Fruit fly (Drosophila melanogaster) whole organism, embryonic: Measurements from ENCODE around the gene CG32102.

Source experiments
- Asciz ChIP-seq: fragments of 200-800 bp; sonication (Bioruptor generic); optimal IDR thresholded peaks from 2 replicates; lab custom pipeline; 2017; ENCODE audit warnings: missing biosample characterization, mild to moderate bottlenecking, missing genetic modification characterization, missing genetic modification reagents
- CG10565 ChIP-seq: fragments of 200-800 bp; sonication (Bioruptor generic); optimal IDR thresholded peaks from 3 replicates; lab custom pipeline; 2016; ENCODE audit warnings: missing biosample characterization, mild to moderate bottlenecking, missing genetic modification characterization
- CG10979 ChIP-seq: fragments of 200-800 bp; sonication (Bioruptor generic); optimal IDR thresholded peaks from 2 replicates; lab custom pipeline; 2018; ENCODE audit warnings: missing biosample characterization, mild to moderate bottlenecking, missing genetic modification characterization, moderate library complexity
- CG11723 ChIP-seq: fragments of 200-800 bp; sonication (Bioruptor generic); optimal IDR thresholded peaks from 2 replicates; lab custom pipeline; 2017; ENCODE audit warnings: missing biosample characterization, mild to moderate bottlenecking, missing genetic modification characterization
- CG15479 ChIP-seq: fragments of 200-800 bp; sonication (Bioruptor generic); optimal IDR thresholded peaks from 3 replicates; lab custom pipeline; 2019; ENCODE audit warnings: missing biosample characterization, mild to moderate bottlenecking, missing genetic modification characterization, moderate library complexity
- CG1602 ChIP-seq: fragments of 200-800 bp; sonication (Bioruptor generic); optimal IDR thresholded peaks from 3 replicates; lab custom pipeline; 2016; ENCODE audit warnings: missing biosample characterization, missing genetic modification characterization
- CG1792 ChIP-seq: fragments of 200-800 bp; sonication (Bioruptor generic); optimal IDR thresholded peaks from 2 replicates; lab custom pipeline; 2016; ENCODE audit warnings: missing biosample characterization, missing genetic modification characterization
- CG2678 ChIP-seq: fragments of 200-800 bp; sonication (Bioruptor generic); optimal IDR thresholded peaks from 3 replicates; lab custom pipeline; 2019; ENCODE audit warnings: missing biosample characterization, mild to moderate bottlenecking, missing genetic modification characterization, moderate library complexity
- CG3838 ChIP-seq: fragments of 200-800 bp; sonication (Bioruptor generic); optimal IDR thresholded peaks from 3 replicates; lab custom pipeline; 2016; ENCODE audit warnings: missing biosample characterization, missing genetic modification characterization
- CG4617 ChIP-seq: fragments of 200-800 bp; sonication (Bioruptor generic); optimal IDR thresholded peaks from 3 replicates; lab custom pipeline; 2016; ENCODE audit warnings: missing biosample characterization, missing genetic modification characterization, borderline replicate concordance
- CG4707 ChIP-seq: fragments of 200-800 bp; sonication (Bioruptor generic); optimal IDR thresholded peaks from 2 replicates; lab custom pipeline; 2018; ENCODE audit warnings: missing biosample characterization, mild to moderate bottlenecking, missing genetic modification characterization, moderate library complexity
- CG5245 ChIP-seq: fragments of 200-800 bp; sonication (Bioruptor generic); optimal IDR thresholded peaks from 3 replicates; lab custom pipeline; 2016; ENCODE audit warnings: missing biosample characterization, missing genetic modification characterization
- CG7357 ChIP-seq: fragments of 200-800 bp; sonication (Bioruptor generic); IDR thresholded peaks from 3 replicates; pipeline ENCODE4 v1.3.6; 2022; ENCODE audit warnings: missing biosample characterization, missing genetic modification characterization
- CTCF ChIP-seq: fragments of 200-800 bp; sonication (Bioruptor generic); optimal IDR thresholded peaks from 2 replicates; lab custom pipeline; 2017; ENCODE audit warnings: missing biosample characterization, mild to moderate bottlenecking, missing genetic modification characterization, moderate library complexity
- E2f1 ChIP-seq: fragments of 200-800 bp; sonication (Bioruptor generic); IDR thresholded peaks from 2 replicates; pipeline ENCODE4 v1.3.6; 2022; ENCODE audit warnings: missing biosample characterization, missing genetic modification characterization
- Fer3 ChIP-seq: fragments of 200-800 bp; sonication (Bioruptor generic); optimal IDR thresholded peaks from 2 replicates; lab custom pipeline; 2018; ENCODE audit warnings: missing biosample characterization, mild to moderate bottlenecking, missing genetic modification characterization, moderate library complexity
- HLH4C ChIP-seq: fragments of 200-800 bp; sonication (Bioruptor generic); IDR thresholded peaks from 3 replicates; pipeline ENCODE4 v1.3.6; 2022; ENCODE audit warnings: missing biosample characterization, missing genetic modification characterization; ENCODE audit not compliant: partially characterized antibody
- Hr51 ChIP-seq, 2 experiments: fragments of 200-800 bp; sonication (Bioruptor generic); optimal IDR thresholded peaks; 2 replicates in 1 of 2; 3 replicates in 1 of 2; lab custom pipeline; 2016 to 2018; ENCODE audit warnings: missing biosample characterization in 2 of 2, missing genetic modification characterization in 2 of 2, mild to moderate bottlenecking in 1 of 2, moderate library complexity in 1 of 2
- Lpt ChIP-seq: fragments of >200 bp; optimal IDR thresholded peaks from 2 replicates; lab custom pipeline; 2018; ENCODE audit warnings: missing biosample characterization, missing genetic modification characterization
- MTF-1 ChIP-seq: fragments of 200-800 bp; sonication (Bioruptor generic); optimal IDR thresholded peaks from 2 replicates; lab custom pipeline; 2018; ENCODE audit warnings: missing biosample characterization, mild to moderate bottlenecking, missing genetic modification characterization, borderline replicate concordance
- Max ChIP-seq: fragments of 200-800 bp; sonication (Bioruptor generic); optimal IDR thresholded peaks from 2 replicates; lab custom pipeline; 2016; ENCODE audit warnings: missing biosample characterization, mild to moderate bottlenecking, missing genetic modification characterization
- NC2α ChIP-seq: fragments of 200-800 bp; sonication (Bioruptor generic); optimal IDR thresholded peaks from 2 replicates; lab custom pipeline; 2016; ENCODE audit warnings: missing biosample characterization, missing genetic modification characterization
- NC2β ChIP-seq: fragments of 200-800 bp; sonication (Bioruptor generic); optimal IDR thresholded peaks from 2 replicates; lab custom pipeline; 2016; ENCODE audit warnings: missing biosample characterization, missing genetic modification characterization
- NFAT ChIP-seq: fragments of 200-800 bp; sonication (Bioruptor generic); IDR thresholded peaks from 2 replicates; pipeline ENCODE4 v1.3.6; 2022; ENCODE audit warnings: missing biosample characterization, missing genetic modification characterization
- NK7.1 ChIP-seq: fragments of 200-800 bp; sonication (Bioruptor generic); optimal IDR thresholded peaks from 3 replicates; lab custom pipeline; 2016; ENCODE audit warnings: missing biosample characterization, missing genetic modification characterization
- Sin3A ChIP-seq: fragments of >200 bp; optimal IDR thresholded peaks from 2 replicates; lab custom pipeline; 2018
- TFAM ChIP-seq: fragments of 200-800 bp; sonication (Bioruptor generic); optimal IDR thresholded peaks from 2 replicates; lab custom pipeline; 2017; ENCODE audit warnings: missing biosample characterization, missing genetic modification characterization, inconsistent platforms
- Vsx1 ChIP-seq: fragments of 200-800 bp; sonication (Bioruptor generic); optimal IDR thresholded peaks from 2 replicates; lab custom pipeline; 2017; ENCODE audit warnings: missing biosample characterization, mild to moderate bottlenecking, missing genetic modification characterization, missing genetic modification reagents
- Xbp1 ChIP-seq: fragments of 200-800 bp; sonication (Bioruptor generic); optimal IDR thresholded peaks from 3 replicates; lab custom pipeline; 2016; ENCODE audit warnings: missing biosample characterization, mild to moderate bottlenecking, missing genetic modification characterization
- cas ChIP-seq: fragments of 200-800 bp; sonication (Bioruptor generic); IDR thresholded peaks from 2 replicates; pipeline ENCODE4 v1.3.6; 2022; ENCODE audit warnings: missing biosample characterization, missing genetic modification characterization
- cg ChIP-seq: fragments of 200-800 bp; sonication (Bioruptor generic); optimal IDR thresholded peaks from 3 replicates; lab custom pipeline; 2019; ENCODE audit warnings: missing biosample characterization, mild to moderate bottlenecking, missing genetic modification characterization, moderate library complexity
- crc ChIP-seq: fragments of 200-800 bp; sonication (Bioruptor generic); optimal IDR thresholded peaks from 2 replicates; lab custom pipeline; 2016; ENCODE audit warnings: missing biosample characterization, missing genetic modification characterization
- disco-r ChIP-seq: fragments of 200-800 bp; sonication (Bioruptor generic); optimal IDR thresholded peaks from 2 replicates; lab custom pipeline; 2016; ENCODE audit warnings: missing biosample characterization, missing genetic modification characterization
- eyg ChIP-seq: fragments of 200-800 bp; sonication (Bioruptor generic); optimal IDR thresholded peaks from 3 replicates; lab custom pipeline; 2016; ENCODE audit warnings: missing biosample characterization, missing genetic modification characterization
- hth ChIP-seq: fragments of >200 bp; optimal IDR thresholded peaks from 2 replicates; lab custom pipeline; 2017; ENCODE audit warnings: inconsistent platforms
- lab ChIP-seq: fragments of 200-800 bp; sonication (Bioruptor generic); optimal IDR thresholded peaks from 3 replicates; lab custom pipeline; 2017; ENCODE audit warnings: missing biosample characterization, missing genetic modification characterization, mild to moderate bottlenecking, moderate library complexity, missing genetic modification reagents
- lov ChIP-seq, 2 experiments: fragments of 200-800 bp in 1 of 2; fragments of >200 bp in 1 of 2; sonication (Bioruptor generic) in 1 of 2; IDR thresholded peaks in 1 of 2; optimal IDR thresholded peaks in 1 of 2; 2 replicates in 1 of 2; 3 replicates in 1 of 2; pipeline versions ENCODE4 v1.3.6 to Lab custom; 2017 to 2022; ENCODE audit warnings: missing biosample characterization in 1 of 2, missing genetic modification characterization in 1 of 2
- luna ChIP-seq: fragments of 200-800 bp; sonication (Bioruptor generic); optimal IDR thresholded peaks from 2 replicates; lab custom pipeline; 2016; ENCODE audit warnings: missing biosample characterization, missing genetic modification characterization
- mirr ChIP-seq: fragments of 200-800 bp; sonication (Bioruptor generic); optimal IDR thresholded peaks from 3 replicates; lab custom pipeline; 2018; ENCODE audit warnings: missing biosample characterization, mild to moderate bottlenecking, missing genetic modification characterization
- otp ChIP-seq: fragments of 200-800 bp; sonication (Bioruptor generic); IDR thresholded peaks from 3 replicates; pipeline ENCODE4, ENCODE4 v1.3.6; 2022; ENCODE audit warnings: missing biosample characterization, missing genetic modification characterization
- p53 ChIP-seq: fragments of 200-800 bp; sonication (Bioruptor generic); optimal IDR thresholded peaks from 2 replicates; lab custom pipeline; 2016; ENCODE audit warnings: missing biosample characterization, missing genetic modification characterization
- prd ChIP-seq, 3 experiments: fragments of >200 bp in 2 of 3; fragments of 200-800 bp in 1 of 3; sonication (Bioruptor generic) in 1 of 3; optimal IDR thresholded peaks in 2 of 3; IDR thresholded peaks in 1 of 3; 2 replicates in 2 of 3; 3 replicates in 1 of 3; pipeline versions ENCODE4 v1.3.6 to Lab custom; 2017 to 2022; ENCODE audit warnings: missing biosample characterization in 1 of 3, missing genetic modification characterization in 1 of 3
- rib ChIP-seq: fragments of 200-800 bp; sonication (Bioruptor generic); IDR thresholded peaks from 2 replicates; pipeline ENCODE4 v1.3.6; 2022; ENCODE audit warnings: missing biosample characterization, missing genetic modification characterization
- sens ChIP-seq: fragments of 200-800 bp; sonication (Bioruptor generic); peaks from one replicate; lab custom pipeline; 2016; ENCODE audit warnings: missing biosample characterization, missing genetic modification characterization
- slbo ChIP-seq: fragments of 200-800 bp; sonication (Bioruptor generic); IDR thresholded peaks from 2 replicates; pipeline ENCODE4 v1.3.6; 2022; ENCODE audit warnings: missing biosample characterization, missing genetic modification characterization
- so ChIP-seq: fragments of 200-800 bp; sonication (Bioruptor generic); IDR thresholded peaks from 3 replicates; pipeline ENCODE4 v1.3.6; 2022; ENCODE audit warnings: missing biosample characterization, missing genetic modification characterization
- stwl ChIP-seq: fragments of 200-800 bp; sonication (Bioruptor generic); optimal IDR thresholded peaks from 3 replicates; lab custom pipeline; 2018; ENCODE audit warnings: missing biosample characterization, mild to moderate bottlenecking, missing genetic modification characterization, moderate library complexity
- tin ChIP-seq: fragments of 200-800 bp; sonication (Bioruptor generic); optimal IDR thresholded peaks from 3 replicates; lab custom pipeline; 2016; ENCODE audit warnings: missing biosample characterization, missing genetic modification characterization
- vnd ChIP-seq: fragments of 200-800 bp; sonication (Bioruptor generic); IDR thresholded peaks from 3 replicates; pipeline ENCODE4 v1.3.6; 2022; ENCODE audit warnings: missing biosample characterization, missing genetic modification characterization; ENCODE audit not compliant: partially characterized antibody

CG32102 gene

DNA sequence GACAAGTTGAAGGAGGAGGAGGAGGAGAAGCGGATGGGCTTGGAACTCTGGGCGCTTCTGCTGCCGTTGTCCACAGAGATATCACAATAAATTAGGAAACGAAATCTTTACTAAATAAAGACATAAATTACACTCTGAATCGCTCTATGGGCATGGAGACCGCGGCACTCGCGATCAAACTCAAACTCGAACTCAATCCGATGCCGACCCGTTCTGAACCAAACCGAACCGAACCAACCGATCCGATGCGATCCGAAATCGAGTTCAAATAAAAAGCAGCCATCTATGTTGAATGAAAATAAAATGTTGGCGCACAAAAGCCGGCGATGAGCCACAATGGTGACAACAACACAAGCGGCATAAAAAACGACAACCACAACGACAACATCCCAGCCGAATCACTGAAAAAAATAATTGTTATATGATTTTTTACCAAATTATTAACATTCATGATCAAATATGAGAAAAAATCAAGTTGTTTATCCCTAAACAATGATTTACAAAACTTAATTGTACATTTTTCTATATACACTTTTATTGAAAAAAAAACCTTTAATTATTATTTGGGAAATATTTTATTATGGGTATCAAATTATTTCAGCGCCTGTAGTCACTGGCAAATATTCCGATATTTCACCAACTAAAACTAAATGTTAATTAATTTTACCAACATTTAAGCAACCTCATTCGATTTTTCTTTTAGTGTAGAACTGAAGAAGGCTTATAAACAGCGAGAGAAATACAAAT, 12.5 kb downstream of the CG32102 start (continued):
- TF ChIP-seq slbo (GFP tag; lab: Robert Waterston, UW) (peak; percentile 44; the same call in 1 of the 2 replicates), lab (peak; percentile 48), tin (peak; percentile 78), luna (no peak), CG5245 (GFP tag; lab: Kevin White, UChicago) (peak; percentile 69), so (GFP tag; lab: Robert Waterston, UW) (peak; percentile 42; the same call in 1 of the 3 replicates), Fer3 (tag; lab: Kevin White, UChicago) (peak; percentile 58), Asciz (GFP tag; lab: Kevin White, UChicago) (peak; percentile 85), cas (GFP tag; lab: Robert Waterston, UW) (no peak), Max (GFP tag; lab: Kevin White, UChicago) (peak; percentile 70), p53 (GFP tag; lab: Kevin White, UChicago) (no peak), CG2678 (tag; lab: Kevin White, UChicago) (peak; percentile 90), CG4617 (GFP tag; lab: Kevin White, UChicago) (peak; percentile 33), HLH4C (GFP tag; lab: Robert Waterston, UW) (no peak), MTF-1 (peak; percentile 46), cg (GFP tag; lab: Kevin White, UChicago) (no peak), CG7357 (GFP tag; lab: Robert Waterston, UW) (0 out of 3 replicates have a peak, but pooled peaks have one; percentile 33), lov (optimal IDR thresholded peaks at IDR 0.05; lab: Kevin White, UChicago) (no peak), lov (GFP tag; IDR thresholded peaks at IDR 0.05; lab: Robert Waterston, UW) (0 out of 3 replicates have a peak, but pooled peaks have one; percentile 60), Xbp1 (peak; percentile 79), stwl (tag; lab: Kevin White, UChicago) (no peak), Lpt (GFP tag; lab: Kevin White, UChicago) (no peak), TFAM (GFP tag; lab: Kevin White, UChicago) (no peak), E2f1 (GFP tag; lab: Robert Waterston, UW) (peak; percentile 39; the same call in 1 of the 2 replicates), CG3838 (GFP tag; lab: Kevin White, UChicago) (peak; percentile 49), NFAT (GFP tag; lab: Robert Waterston, UW) (no peak), NC2β (GFP tag; lab: Kevin White, UChicago) (peak; percentile 48), eyg (GFP tag; lab: Kevin White, UChicago) (peak; percentile 37), vnd (no peak), NC2α (GFP tag; lab: Kevin White, UChicago) (no peak), CG10979 (tag; lab: Kevin White, UChicago) (peak; percentile 97), NK7.1 (GFP tag; lab: Kevin White, UChicago) (peak; percentile 7), CG1792 (GFP tag; lab: Kevin White, UChicago) (no peak), rib (GFP tag; lab: Robert Waterston, UW) (no peak), disco-r (GFP tag; lab: Kevin White, UChicago) (peak; percentile 21), CG15479 (no peak), CG1602 (GFP tag; lab: Kevin White, UChicago) (peak; percentile 77), CG11723 (GFP tag; lab: Kevin White, UChicago) (peak; percentile 52), CTCF (no peak), prd (optimal IDR thresholded peaks at IDR 0.05; lab: Kevin White, UChicago) (no peak), prd (GFP tag; IDR thresholded peaks at IDR 0.05; lab: Robert Waterston, UW) (peak; percentile 67; the same call in 2 of the 3 replicates), mirr (no peak), sens (GFP tag; lab: Kevin White, UChicago) (peak; percentile 97), otp (0 out of 3 replicates have a peak, but pooled peaks have one; percentile 37), crc (GFP tag; lab: Kevin White, UChicago) (no peak), Vsx1 (GFP tag; lab: Kevin White, UChicago) (peak; percentile 76), hth (lab: Kevin White, UChicago) (no peak), Hr51 (GFP tag; optimal IDR thresholded peaks at IDR 0.05; lab: Kevin White, UChicago) (peak; percentile 40 to 85), Sin3A (lab: Kevin White, UChicago) (no peak), CG10565 (GFP tag; lab: Kevin White, UChicago) (peak; percentile 11), CG4707 (GFP tag; lab: Kevin White, UChicago) (peak; percentile 47)
